Fruit fly (Drosophila melanogaster): Measurements from ENCODE around the gene Saf-B.

DNA sequence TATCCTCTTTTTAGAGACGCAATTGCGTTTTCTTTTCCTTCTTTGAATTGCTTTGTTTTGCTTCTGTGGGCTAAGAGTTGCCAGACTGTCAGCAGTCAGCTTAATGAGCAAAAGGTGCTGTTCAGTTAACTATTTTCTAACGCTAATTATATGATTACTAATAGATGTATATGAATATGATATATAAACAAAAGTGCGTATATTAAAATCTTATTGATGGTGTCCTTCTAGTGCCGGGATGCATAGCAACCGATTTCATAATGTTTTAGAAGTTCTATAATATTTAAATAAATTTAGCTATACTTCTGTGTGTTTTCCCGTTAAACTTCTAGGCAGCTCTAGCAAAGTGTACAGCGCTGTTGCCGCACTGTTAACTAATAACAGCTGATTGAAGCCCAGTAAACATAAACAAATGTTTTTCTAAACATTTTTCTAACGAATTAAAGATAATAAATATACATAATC lies 12.7 kb downstream of the Saf-B start, which contains the start of the genes Kaz and CG43273:
- TF ChIP-seq fru (GFP tag; optimal IDR thresholded peaks at IDR 0.05) (no peak), ey (GFP tag; optimal IDR thresholded peaks at IDR 0.05) (peak; percentile 42), Dfd (GFP tag; optimal IDR thresholded peaks at IDR 0.05) (no peak), lola (GFP tag; optimal IDR thresholded peaks at IDR 0.05) (no peak), CrebA (GFP tag; optimal IDR thresholded peaks at IDR 0.05; ENCODE audit: borderline replicate concordance) (no peak), Hr78 (GFP tag; optimal IDR thresholded peaks at IDR 0.05) (no peak), pan (optimal IDR thresholded peaks at IDR 0.05) (no peak), h (GFP tag; optimal IDR thresholded peaks at IDR 0.05) (no peak), foxo (GFP tag; optimal IDR thresholded peaks at IDR 0.05) (peak in 1 of 2 experiments; percentile 68), Jra (GFP tag; optimal IDR thresholded peaks at IDR 0.05) (no peak), OdsH (GFP tag; optimal IDR thresholded peaks at IDR 0.05) (peak; percentile 49), psq (GFP tag; optimal IDR thresholded peaks at IDR 0.05) (peak; percentile 75), Myc (optimal IDR thresholded peaks at IDR 0.05) (peak; percentile 99), CG32264 (GFP tag; optimal IDR thresholded peaks at IDR 0.05) (no peak)
